Worm (Caenorhabditis elegans) whole organism, late embryonic: ENCODE results near the gene sap-49.

Experiments
- C38D4.7 ChIP-seq: fragments of 200-800 bp; sonication (Bioruptor generic); optimal IDR thresholded peaks from 2 replicates; lab custom pipeline; 2018; ENCODE audit warnings: mild to moderate bottlenecking, missing genetic modification characterization, moderate library complexity, missing compliant biosample characterization
- F13H6.1 ChIP-seq: sonication (generic microtip); optimal IDR thresholded peaks from 2 replicates; lab custom pipeline; 2016; ENCODE audit warnings: missing genetic modification characterization, missing compliant biosample characterization
- K02D7.2 ChIP-seq: sonication (generic microtip); optimal IDR thresholded peaks from 2 replicates; lab custom pipeline; 2017; ENCODE audit warnings: mild to moderate bottlenecking, missing genetic modification characterization, missing compliant biosample characterization
- K09A11.1 ChIP-seq: sonication (generic microtip); optimal IDR thresholded peaks from 2 replicates; lab custom pipeline; 2017; ENCODE audit warnings: antibody characterized with exemption, mild to moderate bottlenecking, missing genetic modification characterization, missing compliant biosample characterization; ENCODE audit not compliant: insufficient read depth
- T23F11.4 ChIP-seq: fragments of 200-800 bp; sonication (Bioruptor generic); optimal IDR thresholded peaks from 2 replicates; lab custom pipeline; 2018; ENCODE audit warnings: mild to moderate bottlenecking, missing genetic modification characterization, missing compliant biosample characterization
- ceh-14 ChIP-seq: sonication (generic microtip); optimal IDR thresholded peaks from 2 replicates; lab custom pipeline; 2016; ENCODE audit warnings: missing genotype, missing genetic modification characterization, missing compliant biosample characterization
- ceh-2 ChIP-seq: sonication (generic microtip); optimal IDR thresholded peaks from 2 replicates; lab custom pipeline; 2016; ENCODE audit warnings: missing genotype, missing genetic modification characterization, missing compliant biosample characterization
- ceh-22 ChIP-seq: sonication (generic microtip); optimal IDR thresholded peaks from 2 replicates; lab custom pipeline; 2017; ENCODE audit warnings: missing biosample characterization, missing genetic modification characterization
- ceh-30 ChIP-seq: fragments of 150-350 bp; optimal IDR thresholded peaks from 2 replicates; lab custom pipeline; 2014; ENCODE audit warnings: missing biosample characterization, missing genetic modification characterization
- ceh-31 ChIP-seq: sonication (generic microtip); optimal IDR thresholded peaks from 2 replicates; lab custom pipeline; 2016; ENCODE audit warnings: missing genetic modification characterization, missing compliant biosample characterization
- ceh-34 ChIP-seq: sonication (generic microtip); optimal IDR thresholded peaks from 2 replicates; lab custom pipeline; 2016; ENCODE audit warnings: mild to moderate bottlenecking, missing genetic modification characterization, missing compliant biosample characterization
- ceh-45 ChIP-seq: fragments of 200-800 bp; sonication (Bioruptor generic); IDR thresholded peaks from 2 replicates; pipeline ENCODE4 v1.3.6; 2022; ENCODE audit warnings: missing genetic modification reagents, missing genetic modification characterization, missing compliant biosample characterization
- che-1 ChIP-seq: sonication (generic microtip); optimal IDR thresholded peaks from 2 replicates; lab custom pipeline; 2016; ENCODE audit warnings: mild to moderate bottlenecking, missing genetic modification characterization, missing compliant biosample characterization
- elt-2 ChIP-seq: sonication (generic microtip); optimal IDR thresholded peaks from 2 replicates; lab custom pipeline; 2016; ENCODE audit warnings: missing genetic modification reagents, missing genetic modification characterization, missing compliant biosample characterization
- elt-4 ChIP-seq: sonication (generic microtip); optimal IDR thresholded peaks from 2 replicates; lab custom pipeline; 2016; ENCODE audit warnings: missing genetic modification characterization, missing compliant biosample characterization
- eyg-1 ChIP-seq: sonication (generic microtip); optimal IDR thresholded peaks from 2 replicates; lab custom pipeline; 2016; ENCODE audit warnings: missing genotype, missing genetic modification characterization, missing compliant biosample characterization
- hlh-30 ChIP-seq: sonication (generic microtip); optimal IDR thresholded peaks from 2 replicates; lab custom pipeline; 2017; ENCODE audit warnings: antibody characterized with exemption, missing genetic modification characterization, missing compliant biosample characterization; ENCODE audit not compliant: insufficient read depth
- hlh-8 ChIP-seq: sonication (generic microtip); optimal IDR thresholded peaks from 2 replicates; lab custom pipeline; 2016; ENCODE audit warnings: missing genotype, missing genetic modification characterization, missing compliant biosample characterization
- lin-11 ChIP-seq: fragments of 200-800 bp; sonication (Bioruptor generic); optimal IDR thresholded peaks from 2 replicates; lab custom pipeline; 2018; ENCODE audit warnings: mild to moderate bottlenecking, missing genetic modification characterization, missing compliant biosample characterization
- madf-2 ChIP-seq: sonication (generic microtip); optimal IDR thresholded peaks from 2 replicates; lab custom pipeline; 2017; ENCODE audit warnings: missing genetic modification characterization, missing compliant biosample characterization
- nfya-1 ChIP-seq: sonication (generic microtip); optimal IDR thresholded peaks from 2 replicates; lab custom pipeline; 2017; ENCODE audit warnings: missing genetic modification characterization, mild to moderate bottlenecking, missing compliant biosample characterization, antibody characterized with exemption, moderate library complexity
- nhr-232 ChIP-seq: sonication (generic microtip); optimal IDR thresholded peaks from 2 replicates; lab custom pipeline; 2016; ENCODE audit warnings: missing genetic modification characterization, missing compliant biosample characterization
- pag-3 ChIP-seq: sonication (generic microtip); optimal IDR thresholded peaks from 2 replicates; lab custom pipeline; 2016; ENCODE audit warnings: missing compliant biosample characterization, missing genetic modification characterization, borderline replicate concordance
- pax-1 ChIP-seq: fragments of 150-350 bp; optimal IDR thresholded peaks from 2 replicates; lab custom pipeline; 2014; ENCODE audit warnings: missing biosample characterization, missing genetic modification characterization
- pha-2 ChIP-seq: sonication (generic microtip); optimal IDR thresholded peaks from 2 replicates; lab custom pipeline; 2017; ENCODE audit warnings: mild to moderate bottlenecking, missing genetic modification characterization, missing compliant biosample characterization
- pha-4 ChIP-seq: fragments of 150-350 bp; optimal IDR thresholded peaks from 2 replicates; lab custom pipeline; 2018; ENCODE audit warnings: missing biosample characterization, missing genetic modification reagents, missing genetic modification characterization
- pqm-1 ChIP-seq: sonication (generic microtip); optimal IDR thresholded peaks from 2 replicates; lab custom pipeline; 2016; ENCODE audit warnings: missing genetic modification characterization, missing compliant biosample characterization
- rnt-1 ChIP-seq: sonication (generic microtip); optimal IDR thresholded peaks from 2 replicates; lab custom pipeline; 2016; ENCODE audit warnings: missing genetic modification characterization, missing compliant biosample characterization
- sdc-2 ChIP-seq: sonication (generic microtip); optimal IDR thresholded peaks from 2 replicates; lab custom pipeline; 2016; ENCODE audit warnings: missing genotype, missing genetic modification characterization, missing compliant biosample characterization
- sox-2 ChIP-seq: fragments of 200-800 bp; sonication (Bioruptor generic); IDR thresholded peaks from 2 replicates; pipeline ENCODE4 v1.3.6; 2022; ENCODE audit warnings: missing genetic modification reagents, missing genetic modification characterization, missing compliant biosample characterization
- sox-4 ChIP-seq: sonication (generic microtip); optimal IDR thresholded peaks from 2 replicates; lab custom pipeline; 2017; ENCODE audit warnings: mild to moderate bottlenecking, missing genetic modification characterization, inconsistent platforms, missing compliant biosample characterization
- syd-9 ChIP-seq: sonication (generic microtip); optimal IDR thresholded peaks from 2 replicates; lab custom pipeline; 2016; ENCODE audit warnings: mild to moderate bottlenecking, missing genetic modification characterization, moderate library complexity, missing compliant biosample characterization
- tbx-2 ChIP-seq: sonication (generic microtip); optimal IDR thresholded peaks from 2 replicates; lab custom pipeline; 2016; ENCODE audit warnings: missing genetic modification characterization, missing compliant biosample characterization
- unc-3 ChIP-seq, 2 experiments: fragments of 200-800 bp in 1 of 2; sonication (Bioruptor generic) in 1 of 2; sonication (generic microtip) in 1 of 2; conservative IDR thresholded peaks in 1 of 2; optimal IDR thresholded peaks in 1 of 2; 2 replicates each; pipeline versions ENCODE4 v1.3.6 to Lab custom; 2016 to 2022; ENCODE audit warnings: missing compliant biosample characterization in 2 of 2, missing genetic modification characterization in 2 of 2, missing genetic modification reagents in 1 of 2
- unc-86 ChIP-seq: sonication (generic microtip); optimal IDR thresholded peaks from 2 replicates; lab custom pipeline; 2016; ENCODE audit warnings: missing genetic modification characterization, missing compliant biosample characterization

sap-49 gene

DNA sequence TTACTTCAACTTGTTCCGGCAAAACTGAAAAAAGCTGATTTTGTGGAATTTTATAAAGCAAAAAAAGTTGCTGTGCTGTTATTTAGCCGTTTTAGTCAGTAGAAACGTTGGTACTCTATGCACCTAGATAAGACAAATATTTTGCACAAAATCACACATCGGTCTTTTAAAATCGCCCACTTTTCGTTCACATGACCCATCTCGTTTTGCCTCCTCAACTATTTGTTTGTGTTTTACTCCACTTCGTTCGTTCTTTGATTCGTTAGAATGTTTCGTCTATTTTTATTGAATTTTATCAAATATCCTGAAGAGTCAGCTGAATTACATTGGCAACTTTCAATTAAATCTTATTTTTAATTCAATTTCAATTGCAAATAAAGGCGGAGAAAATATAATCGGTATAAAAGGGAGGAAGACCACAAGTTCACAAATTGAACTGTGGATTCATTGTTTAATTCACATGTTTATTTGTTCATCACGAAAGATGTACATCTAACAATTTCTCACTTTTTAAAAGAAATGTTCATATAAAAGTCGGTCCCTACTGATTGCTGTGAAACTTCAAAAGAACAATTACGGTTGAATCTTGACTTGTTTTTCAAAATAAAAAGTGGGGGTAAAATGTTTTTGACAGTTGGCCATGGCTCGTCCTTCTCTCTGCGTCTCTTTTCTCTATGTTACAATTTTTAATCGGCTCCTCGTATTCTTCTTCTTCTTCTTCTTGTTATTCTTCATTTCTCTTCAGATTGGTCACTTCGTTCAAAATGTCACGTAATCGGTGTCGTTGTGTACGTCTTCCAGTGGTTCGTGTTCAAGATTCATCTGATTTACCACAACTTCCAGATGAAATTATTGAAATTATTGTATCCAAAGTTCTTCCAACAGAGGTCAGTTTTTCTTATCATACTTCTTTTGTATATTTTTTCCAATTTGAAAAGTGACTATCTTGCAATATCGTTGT is 23.2 kb downstream of the sap-49 start, which contains the start of gene DH11.2:
DH11.2 (plus strand) TSS at position 746 of the 961 bp plus-strand sequence.
- TF ChIP-seq unc-86 (tag; lab: Kevin White, UChicago) (no peak), K09A11.1 (tag; lab: Kevin White, UChicago) (no peak), che-1 (tag; lab: Kevin White, UChicago) (no peak), rnt-1 (tag; lab: Kevin White, UChicago) (no peak)

DNA sequence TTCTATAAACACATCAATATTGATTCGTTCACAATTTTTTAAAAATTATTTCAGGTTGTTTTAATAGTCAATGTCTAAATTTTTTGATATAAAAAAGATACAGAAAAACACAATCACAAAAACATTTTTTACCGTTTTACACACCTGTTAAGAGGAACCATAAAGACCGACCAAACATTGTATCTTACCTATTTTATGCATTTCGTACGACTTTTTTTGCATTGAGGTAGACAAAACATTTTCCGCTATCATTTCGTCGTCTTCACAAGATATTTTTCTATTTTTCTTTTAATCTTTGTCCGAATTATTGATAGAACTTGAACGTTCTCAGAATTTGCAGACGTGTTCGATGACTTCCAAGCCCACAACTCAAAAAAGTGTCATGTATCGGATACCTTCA is 27.2 kb downstream of the sap-49 start, which contains the start of gene glna-2:
glna-2 (plus strand) TSS at position 301 of the 400 bp plus-strand sequence.
- no peak for TF ChIP-seq elt-4 (tag; lab: Kevin White, UChicago)

DNA sequence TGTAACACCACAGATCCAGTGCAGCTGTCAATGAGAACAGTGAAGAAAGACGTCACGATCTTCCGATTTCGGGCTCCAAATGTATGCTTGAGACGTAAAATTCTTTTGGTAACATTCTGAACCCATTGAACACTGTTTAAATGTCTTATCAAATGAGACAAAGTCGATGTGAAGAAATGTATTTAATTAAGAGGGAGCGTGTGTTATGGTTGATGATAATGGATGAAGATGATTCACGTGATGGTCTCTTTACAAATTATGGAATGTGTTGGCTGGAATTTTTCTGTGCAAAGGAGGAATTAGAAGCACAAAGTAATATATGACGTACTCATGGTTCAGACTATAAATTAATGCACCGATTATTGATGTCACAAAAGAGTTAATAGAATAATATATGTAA is 28.6 kb downstream of the sap-49 start:
- TF ChIP-seq ceh-45 (GFP tag; lab: Robert Waterston, UW) = no peak
- TF ChIP-seq ceh-2 (tag; lab: Kevin White, UChicago) = no peak
- no peak for TF ChIP-seq pag-3 (tag; lab: Kevin White, UChicago)

DNA sequence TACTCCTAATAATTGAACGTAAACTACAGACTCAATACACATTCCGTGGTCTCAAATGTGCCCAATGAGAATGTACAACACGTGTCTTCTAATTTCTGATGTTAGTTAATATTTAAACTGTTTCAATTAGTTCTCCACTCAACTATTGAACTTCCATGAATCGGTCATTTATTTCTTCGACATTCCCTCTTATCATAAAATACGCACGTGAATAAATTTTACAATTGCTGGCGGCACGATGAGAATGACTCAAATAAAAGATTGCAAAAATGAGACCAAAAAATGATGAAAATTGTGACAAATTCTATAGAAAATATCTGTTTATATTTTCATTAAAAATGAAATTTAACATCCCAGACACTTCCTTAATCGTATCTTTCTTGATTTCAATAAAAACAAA is 30.8 kb downstream of the sap-49 start:
- no peak for TF ChIP-seq ceh-2 (tag; lab: Kevin White, UChicago)
- no peak for TF ChIP-seq syd-9 (tag; lab: Kevin White, UChicago)
- no peak for TF ChIP-seq hlh-8 (tag; lab: Kevin White, UChicago)
- TF ChIP-seq T23F11.4 = no peak
- no peak for TF ChIP-seq C38D4.7
- no peak for TF ChIP-seq sdc-2
- TF ChIP-seq ceh-14 (tag; lab: Kevin White, UChicago) = no peak
- TF ChIP-seq eyg-1 (tag; lab: Kevin White, UChicago) = no peak
- no peak for TF ChIP-seq unc-86 (tag; lab: Kevin White, UChicago)
- TF ChIP-seq tbx-2 = no peak
- TF ChIP-seq nhr-232 = no peak
- no peak for TF ChIP-seq pqm-1 (tag; lab: Kevin White, UChicago)
- no peak for TF ChIP-seq ceh-30 (tag; lab: Kevin White, UChicago)
- TF ChIP-seq pax-1 (tag; lab: Kevin White, UChicago) = no peak
- no peak for TF ChIP-seq ceh-34 (tag; lab: Kevin White, UChicago)
- TF ChIP-seq ceh-31 (tag; lab: Kevin White, UChicago) = no peak
- TF ChIP-seq che-1 (tag; lab: Kevin White, UChicago) = no peak
- TF ChIP-seq pha-4 (tag; lab: Kevin White, UChicago) = no peak
- TF ChIP-seq K02D7.2 = no peak
- TF ChIP-seq F13H6.1 (tag; lab: Kevin White, UChicago) = no peak

DNA sequence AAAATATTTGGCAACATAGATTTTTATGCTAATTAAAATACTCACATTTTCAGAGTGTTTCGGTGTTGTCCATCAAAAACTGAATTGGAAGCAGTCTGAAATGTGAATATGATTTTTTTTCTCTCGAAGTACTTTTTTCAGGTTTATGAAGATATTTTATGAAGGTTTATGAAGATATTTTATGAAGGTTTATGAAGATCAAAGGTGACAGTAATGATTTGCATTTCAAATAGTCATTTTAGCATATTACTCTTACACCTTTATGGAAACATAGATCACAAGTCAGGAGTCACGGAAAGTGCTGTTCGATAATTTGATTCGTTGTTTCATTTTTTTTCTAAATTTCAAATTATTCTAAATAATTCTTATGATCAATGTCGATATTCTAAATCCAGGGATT is 31.4 kb downstream of the sap-49 start, which contains the start of gene pgp-11:
pgp-11 (minus strand) TSS at position 101 of the 400 bp plus-strand sequence.
- no peak for TF ChIP-seq sox-2 (GFP tag; lab: Robert Waterston, UW)
- no peak for TF ChIP-seq nfya-1 (tag; lab: Kevin White, UChicago)
- no peak for TF ChIP-seq ceh-22 (tag; lab: Kevin White, UChicago)
- no peak for TF ChIP-seq unc-3 (GFP tag; conservative IDR thresholded peaks at IDR 0.05; lab: Robert Waterston, UW)
- no peak for TF ChIP-seq unc-3 (tag; optimal IDR thresholded peaks at IDR 0.05; lab: Kevin White, UChicago)
- TF ChIP-seq lin-11 = no peak
- no peak for TF ChIP-seq ceh-14 (tag; lab: Kevin White, UChicago)
- no peak for TF ChIP-seq hlh-30 (tag; lab: Kevin White, UChicago)
- TF ChIP-seq C38D4.7 = no peak
- no peak for TF ChIP-seq eyg-1 (tag; lab: Kevin White, UChicago)
- no peak for TF ChIP-seq madf-2
- no peak for TF ChIP-seq elt-2 (tag; lab: Kevin White, UChicago)
- no peak for TF ChIP-seq sox-4
- TF ChIP-seq pha-2 (tag; lab: Kevin White, UChicago) = no peak
- TF ChIP-seq sdc-2 = no peak
